Fruit fly (Drosophila melanogaster): ENCODE data around the gene CG8086.

CG8086 gene

DNA sequence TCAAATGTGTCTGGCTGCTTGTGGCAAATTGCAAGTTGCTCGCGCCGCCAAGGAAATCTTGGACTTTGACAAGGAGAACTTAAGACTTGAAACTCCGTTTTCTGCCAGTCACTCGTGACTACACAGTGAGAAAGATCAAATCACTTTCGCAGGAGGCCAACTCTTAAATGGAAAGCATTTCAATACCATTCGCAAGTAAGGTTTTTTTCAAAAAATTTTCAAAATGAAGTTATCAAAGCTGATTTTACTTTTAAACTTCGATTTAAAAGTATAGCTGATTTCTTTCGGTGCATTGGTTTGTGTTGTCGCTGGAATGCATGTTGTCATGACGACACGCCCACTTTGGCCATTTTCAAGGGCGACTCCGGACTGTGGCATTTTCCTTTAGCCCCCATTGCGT, 24.9 kb downstream of the CG8086 start (continued):
- TF ChIP-seq Sox15 (GFP tag; optimal IDR thresholded peaks at IDR 0.05): peak; percentile 48
- peak; percentile 77 for TF ChIP-seq net (GFP tag; optimal IDR thresholded peaks at IDR 0.05)
- TF ChIP-seq CG31627 (GFP tag; optimal IDR thresholded peaks at IDR 0.05): peak; percentile 57
- TF ChIP-seq Sox102F (GFP tag; optimal IDR thresholded peaks at IDR 0.05): peak; percentile 48
- peak; percentile 15 for TF ChIP-seq dac (GFP tag; optimal IDR thresholded peaks at IDR 0.05)
- peak; percentile 77 for TF ChIP-seq acj6 (GFP tag; optimal IDR thresholded peaks at IDR 0.05)
- peak; percentile 89 for TF ChIP-seq CG1621 (tag; optimal IDR thresholded peaks at IDR 0.05)
- TF ChIP-seq CG6163 (GFP tag; IDR thresholded peaks at IDR 0.05): peak; percentile 93
- peak; percentile 62 for TF ChIP-seq lz (GFP tag; optimal IDR thresholded peaks at IDR 0.05)
- TF ChIP-seq CG10631 (GFP tag; optimal IDR thresholded peaks at IDR 0.05): peak; percentile 85
- TF ChIP-seq CG15336 (GFP tag; IDR thresholded peaks at IDR 0.05): peak; percentile 85
- TF ChIP-seq svp (GFP tag): peak; percentile 67
- TF ChIP-seq Ets96B (tag; optimal IDR thresholded peaks at IDR 0.05): peak; percentile 85
- TF ChIP-seq CG8119 (GFP tag; IDR thresholded peaks at IDR 0.05): peak; percentile 81
- peak; percentile 65 for TF ChIP-seq CG6276 (GFP tag; optimal IDR thresholded peaks at IDR 0.05)
- peak; percentile 57 for TF ChIP-seq CG4318 (GFP tag; optimal IDR thresholded peaks at IDR 0.05)
- TF ChIP-seq Lpt (GFP tag; optimal IDR thresholded peaks at IDR 0.05): peak; percentile 70
- TF ChIP-seq Smox (GFP tag; optimal IDR thresholded peaks at IDR 0.05): peak; percentile 49
- peak; percentile 92 for TF ChIP-seq CG6808 (GFP tag; optimal IDR thresholded peaks at IDR 0.05)
- TF ChIP-seq CG6792 (GFP tag; optimal IDR thresholded peaks at IDR 0.05): peak; percentile 73

DNA sequence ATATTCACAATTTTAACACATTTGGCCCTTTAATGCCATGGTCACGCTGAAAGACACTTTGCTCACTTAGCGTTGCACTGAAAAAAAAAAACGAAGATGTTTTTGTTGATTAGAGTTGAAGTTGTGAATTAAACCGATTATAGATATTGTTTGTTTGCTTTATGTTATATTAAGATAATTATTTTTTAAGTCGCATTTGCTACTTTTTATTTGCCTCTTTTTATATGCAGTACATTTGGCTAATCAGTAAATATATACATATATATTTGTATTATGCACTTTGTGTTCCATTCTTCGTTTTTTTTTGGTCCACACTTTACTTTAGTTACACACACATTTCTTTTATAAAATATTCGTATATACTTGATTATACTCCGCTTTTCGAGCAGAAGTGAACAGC, 27.0 kb downstream of the CG8086 start:
- TF ChIP-seq CG6808 (GFP tag; optimal IDR thresholded peaks at IDR 0.05) (no peak), svp (GFP tag) (peak; percentile 70), CG8119 (GFP tag; IDR thresholded peaks at IDR 0.05) (peak; percentile 26; the same call in 1 of the 3 replicates), Sox15 (GFP tag; optimal IDR thresholded peaks at IDR 0.05) (peak; percentile 3), OdsH (GFP tag; optimal IDR thresholded peaks at IDR 0.05) (peak; percentile 46), CG10669 (GFP tag; optimal IDR thresholded peaks at IDR 0.05) (peak; percentile 3), pdm3 (GFP tag; optimal IDR thresholded peaks at IDR 0.05) (peak; percentile 7), CG6163 (GFP tag; IDR thresholded peaks at IDR 0.05) (peak; percentile 55; the same call in 2 of the 3 replicates), spab (GFP tag; optimal IDR thresholded peaks at IDR 0.05) (peak; percentile 15), eg (GFP tag; IDR thresholded peaks at IDR 0.05) (peak; percentile 36; the same call in 1 of the 3 replicates), CG15336 (GFP tag; IDR thresholded peaks at IDR 0.05) (peak; percentile 24; the same call in 1 of the 2 replicates), esn (GFP tag; optimal IDR thresholded peaks at IDR 0.05) (peak; percentile 5), dsx (GFP tag; optimal IDR thresholded peaks at IDR 0.05; ENCODE audit: poor library complexity, severe bottlenecking) (no peak), CG32006 (GFP tag; optimal IDR thresholded peaks at IDR 0.05) (no peak), Met (GFP tag; optimal IDR thresholded peaks at IDR 0.05) (no peak), Eip78C (GFP tag) (peak; percentile 22)

DNA sequence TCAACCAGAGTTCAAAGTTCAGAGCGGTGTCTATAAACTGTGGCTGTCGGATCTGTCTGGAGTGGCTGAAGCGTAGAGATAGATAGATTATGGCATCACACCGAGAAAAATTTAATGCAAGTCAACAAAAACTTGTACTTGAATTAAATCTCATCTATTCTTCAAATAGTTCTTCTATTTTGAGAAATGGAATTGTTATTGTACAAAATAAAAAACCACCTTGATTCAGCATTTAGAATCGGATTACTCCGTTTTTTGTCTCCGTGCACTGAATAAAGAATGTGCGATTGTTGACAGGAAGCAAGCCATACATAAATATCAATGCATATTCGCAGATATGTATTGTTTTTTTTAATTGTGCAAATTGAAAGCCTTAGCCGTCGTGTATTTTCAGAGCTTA, 27.7 kb downstream of the CG8086 start:
- peak; percentile 8 for TF ChIP-seq CG6854 (GFP tag; optimal IDR thresholded peaks at IDR 0.05)
- TF ChIP-seq svp (GFP tag): peak; percentile 98
- peak; percentile 11 for TF ChIP-seq CG8319 (GFP tag; optimal IDR thresholded peaks at IDR 0.05)
- peak; percentile 4 to 16 for TF ChIP-seq salr (GFP tag; optimal IDR thresholded peaks at IDR 0.05)
- peak; percentile 56 for TF ChIP-seq pdm3 (GFP tag; optimal IDR thresholded peaks at IDR 0.05)
- TF ChIP-seq Sox15 (GFP tag; optimal IDR thresholded peaks at IDR 0.05): peak; percentile 14
- TF ChIP-seq dsx (GFP tag; optimal IDR thresholded peaks at IDR 0.05; ENCODE audit: poor library complexity, severe bottlenecking): peak; percentile 71
- TF ChIP-seq Eip93F (GFP tag; optimal IDR thresholded peaks at IDR 0.05): no peak
- TF ChIP-seq Hr38 (GFP tag; optimal IDR thresholded peaks at IDR 0.05): no peak
- peak; percentile 78 for TF ChIP-seq Sox102F (GFP tag; optimal IDR thresholded peaks at IDR 0.05)
- TF ChIP-seq Sox14 (GFP tag; optimal IDR thresholded peaks at IDR 0.05): peak; percentile 67
- peak; percentile 63 for TF ChIP-seq CG10669 (GFP tag; optimal IDR thresholded peaks at IDR 0.05)
- TF ChIP-seq vri (GFP tag; optimal IDR thresholded peaks at IDR 0.05): peak; percentile 67
- peak; percentile 52 for TF ChIP-seq Ets21C (GFP tag; optimal IDR thresholded peaks at IDR 0.05)
- peak; percentile 58 for TF ChIP-seq CG11902 (GFP tag; optimal IDR thresholded peaks at IDR 0.05)
- peak; percentile 42 for TF ChIP-seq CG11762 (GFP tag; optimal IDR thresholded peaks at IDR 0.05; ENCODE audit: insufficient read depth)
- TF ChIP-seq net (GFP tag; optimal IDR thresholded peaks at IDR 0.05): peak; percentile 56
- TF ChIP-seq CG6792 (GFP tag; optimal IDR thresholded peaks at IDR 0.05): peak; percentile 53
- peak; percentile 71 for TF ChIP-seq cyc (GFP tag; optimal IDR thresholded peaks at IDR 0.05)
- no peak for TF ChIP-seq fd85E (GFP tag; optimal IDR thresholded peaks at IDR 0.05)
- peak; percentile 43 for TF ChIP-seq Blimp-1 (GFP tag; optimal IDR thresholded peaks at IDR 0.05)
- peak; percentile 34 for TF ChIP-seq CG6808 (GFP tag; optimal IDR thresholded peaks at IDR 0.05)
- no peak for TF ChIP-seq CG6276 (GFP tag; optimal IDR thresholded peaks at IDR 0.05)
- TF ChIP-seq achi (GFP tag; optimal IDR thresholded peaks at IDR 0.05): peak; percentile 41
- peak; percentile 51 for TF ChIP-seq Eip75B (GFP tag; optimal IDR thresholded peaks at IDR 0.05)
- no peak for TF ChIP-seq Lpt (GFP tag; optimal IDR thresholded peaks at IDR 0.05)
- TF ChIP-seq CG9139 (GFP tag; optimal IDR thresholded peaks at IDR 0.05): no peak
- TF ChIP-seq CG4318 (GFP tag; optimal IDR thresholded peaks at IDR 0.05): no peak

All from whole organism, prepupa.